Worm (Caenorhabditis elegans) whole organism, L3 larva: ENCODE measurements around the gene irld-4.

Source experiments
- R02D3.7 ChIP-seq: fragments of 150-350 bp; optimal IDR thresholded peaks from 2 replicates; lab custom pipeline; 2014; ENCODE audit warnings: missing biosample characterization, missing genetic modification characterization
- ZK546.5 ChIP-seq: sonication (generic microtip); optimal IDR thresholded peaks from 2 replicates; lab custom pipeline; 2017; ENCODE audit warnings: missing biosample characterization, missing genetic modification characterization
- aly-2 ChIP-seq: fragments of 150-350 bp; optimal IDR thresholded peaks from 2 replicates; lab custom pipeline; 2014; ENCODE audit warnings: missing biosample characterization, missing genetic modification characterization
- ama-1 ChIP-seq: fragments of 150-350 bp; optimal IDR thresholded peaks from 2 replicates; lab custom pipeline; 2018
- ceh-16 ChIP-seq: sonication (generic microtip); optimal IDR thresholded peaks from 2 replicates; lab custom pipeline; 2017; ENCODE audit warnings: missing biosample characterization, missing genetic modification characterization
- ceh-28 ChIP-seq: fragments of 150-350 bp; optimal IDR thresholded peaks from 2 replicates; lab custom pipeline; 2014; ENCODE audit warnings: missing biosample characterization, missing genetic modification reagents, missing genetic modification characterization
- ceh-82 ChIP-seq: fragments of 150-350 bp; optimal IDR thresholded peaks from 2 replicates; lab custom pipeline; 2014; ENCODE audit warnings: missing biosample characterization, missing genetic modification characterization
- ceh-9 ChIP-seq: sonication (generic microtip); optimal IDR thresholded peaks from 2 replicates; lab custom pipeline; 2018; ENCODE audit warnings: missing biosample characterization, missing genetic modification characterization
- daf-12 ChIP-seq: fragments of 150-350 bp; optimal IDR thresholded peaks from 2 replicates; lab custom pipeline; 2014; ENCODE audit warnings: missing biosample characterization, missing genetic modification reagents, missing genetic modification characterization
- egl-27 ChIP-seq: sonication (generic microtip); optimal IDR thresholded peaks from 4 replicates; lab custom pipeline; 2017; ENCODE audit warnings: missing biosample characterization, missing genetic modification reagents, missing genetic modification characterization
- egl-5 ChIP-seq: fragments of 150-350 bp; optimal IDR thresholded peaks from 2 replicates; lab custom pipeline; 2017; ENCODE audit warnings: missing biosample characterization, missing genetic modification reagents, missing genetic modification characterization, inconsistent platforms
- elt-1 ChIP-seq: fragments of 150-350 bp; optimal IDR thresholded peaks from 2 replicates; lab custom pipeline; 2014; ENCODE audit warnings: missing biosample characterization, missing genetic modification characterization
- elt-2 ChIP-seq: sonication (generic microtip); optimal IDR thresholded peaks from 2 replicates; lab custom pipeline; 2016; ENCODE audit warnings: missing genetic modification reagents, mild to moderate bottlenecking, missing genetic modification characterization, missing compliant biosample characterization
- elt-3 ChIP-seq, 3 experiments: fragments of 150-350 bp in 1 of 3; sonication (generic microtip) in 2 of 3; optimal IDR thresholded peaks; 2 replicates in 2 of 3; 4 replicates in 1 of 3; lab custom pipeline; 2014 to 2017; ENCODE audit warnings: missing biosample characterization in 3 of 3, missing genetic modification characterization in 3 of 3
- eor-1 ChIP-seq, 2 experiments: fragments of 150-350 bp; optimal IDR thresholded peaks; 2 replicates each; lab custom pipeline; 2014 to 2018; ENCODE audit warnings: missing biosample characterization in 2 of 2, missing genetic modification characterization in 2 of 2
- fkh-10 ChIP-seq: sonication (generic microtip); optimal IDR thresholded peaks from 2 replicates; lab custom pipeline; 2017; ENCODE audit warnings: missing biosample characterization, missing genetic modification reagents, missing genetic modification characterization
- fkh-2 ChIP-seq: fragments of 150-350 bp; optimal IDR thresholded peaks from 2 replicates; lab custom pipeline; 2014; ENCODE audit warnings: missing biosample characterization, missing genetic modification reagents, missing genetic modification characterization
- fos-1 ChIP-seq: fragments of 150-350 bp; optimal IDR thresholded peaks from 2 replicates; lab custom pipeline; 2014; ENCODE audit warnings: missing biosample characterization, missing genetic modification characterization
- hmg-11 ChIP-seq: sonication (generic microtip); optimal IDR thresholded peaks from 2 replicates; lab custom pipeline; 2016; ENCODE audit warnings: missing genetic modification characterization, missing compliant biosample characterization
- jun-1 ChIP-seq: fragments of 150-350 bp; optimal IDR thresholded peaks from 2 replicates; lab custom pipeline; 2014; ENCODE audit warnings: missing biosample characterization, missing genetic modification reagents, missing genetic modification characterization
- lin-15B ChIP-seq: fragments of 150-350 bp; optimal IDR thresholded peaks from 2 replicates; lab custom pipeline; 2014; ENCODE audit warnings: missing biosample characterization, missing genetic modification characterization
- lin-39 ChIP-seq: fragments of 150-350 bp; optimal IDR thresholded peaks from 2 replicates; lab custom pipeline; 2018; ENCODE audit warnings: missing biosample characterization, missing genetic modification reagents, missing genetic modification characterization
- lsy-12 ChIP-seq: sonication (generic microtip); optimal IDR thresholded peaks from 2 replicates; lab custom pipeline; 2016; ENCODE audit warnings: mild to moderate bottlenecking, missing genetic modification characterization, missing compliant biosample characterization
- mdl-1 ChIP-seq: fragments of 150-350 bp; optimal IDR thresholded peaks from 2 replicates; lab custom pipeline; 2014; ENCODE audit warnings: missing biosample characterization, missing genetic modification characterization
- mml-1 ChIP-seq: fragments of 150-350 bp; sonication (generic microtip); optimal IDR thresholded peaks from 3 replicates; lab custom pipeline; 2014; ENCODE audit warnings: missing biosample characterization, missing genetic modification characterization
- nfya-1 ChIP-seq: sonication (generic microtip); optimal IDR thresholded peaks from 2 replicates; lab custom pipeline; 2017; ENCODE audit warnings: missing genetic modification characterization, mild to moderate bottlenecking, missing compliant biosample characterization, antibody characterized with exemption, moderate library complexity; ENCODE audit not compliant: insufficient read depth
- nhr-11 ChIP-seq: fragments of 150-350 bp; optimal IDR thresholded peaks from 2 replicates; lab custom pipeline; 2014; ENCODE audit warnings: missing biosample characterization, missing genetic modification characterization
- nhr-12 ChIP-seq: fragments of 150-350 bp; optimal IDR thresholded peaks from 2 replicates; lab custom pipeline; 2014; ENCODE audit warnings: missing biosample characterization, missing genetic modification characterization
- nhr-23 ChIP-seq: fragments of 150-350 bp; optimal IDR thresholded peaks from 2 replicates; lab custom pipeline; 2014; ENCODE audit warnings: missing biosample characterization, missing genetic modification reagents, missing genetic modification characterization
- nhr-237 ChIP-seq: fragments of 150-350 bp; optimal IDR thresholded peaks from 2 replicates; lab custom pipeline; 2014; ENCODE audit warnings: missing biosample characterization, missing genetic modification characterization
- nhr-25 ChIP-seq: sonication (generic microtip); optimal IDR thresholded peaks from 2 replicates; lab custom pipeline; 2017; ENCODE audit warnings: missing biosample characterization, missing genetic modification characterization
- nhr-28 ChIP-seq: fragments of 150-350 bp; optimal IDR thresholded peaks from 2 replicates; lab custom pipeline; 2014; ENCODE audit warnings: missing biosample characterization, missing genetic modification characterization
- nhr-43 ChIP-seq: sonication (generic microtip); optimal IDR thresholded peaks from 2 replicates; lab custom pipeline; 2016; ENCODE audit warnings: mild to moderate bottlenecking, missing genetic modification characterization, missing compliant biosample characterization; ENCODE audit not compliant: poor library complexity, severe bottlenecking
- nhr-67 ChIP-seq: fragments of 150-350 bp; optimal IDR thresholded peaks from 2 replicates; lab custom pipeline; 2014; ENCODE audit warnings: missing biosample characterization, missing genetic modification characterization
- nhr-76 ChIP-seq: fragments of 150-350 bp; sonication (generic microtip); optimal IDR thresholded peaks from 5 replicates; lab custom pipeline; 2014; ENCODE audit warnings: missing biosample characterization, missing genetic modification characterization
- nhr-77 ChIP-seq: fragments of 150-350 bp; optimal IDR thresholded peaks from 2 replicates; lab custom pipeline; 2014; ENCODE audit warnings: missing biosample characterization, missing genetic modification characterization
- pha-4 ChIP-seq: fragments of 150-350 bp; optimal IDR thresholded peaks from 2 replicates; lab custom pipeline; 2014; ENCODE audit warnings: missing biosample characterization, missing genetic modification reagents, missing genetic modification characterization
- pqm-1 ChIP-seq: fragments of 150-350 bp; optimal IDR thresholded peaks from 2 replicates; lab custom pipeline; 2017; ENCODE audit warnings: missing biosample characterization, missing genetic modification characterization, inconsistent platforms
- sea-2 ChIP-seq: fragments of 150-350 bp; sonication (generic microtip); optimal IDR thresholded peaks from 4 replicates; lab custom pipeline; 2014; ENCODE audit warnings: missing biosample characterization, missing genetic modification reagents, missing genetic modification characterization
- skn-1 ChIP-seq: fragments of 150-350 bp; optimal IDR thresholded peaks from 2 replicates; lab custom pipeline; 2014; ENCODE audit warnings: missing biosample characterization, missing genetic modification characterization
- snpc-4 ChIP-seq: fragments of 150-350 bp; optimal IDR thresholded peaks from 2 replicates; lab custom pipeline; 2014; ENCODE audit warnings: missing biosample characterization, missing genetic modification characterization
- tbx-2 ChIP-seq: sonication (generic microtip); optimal IDR thresholded peaks from 2 replicates; lab custom pipeline; 2016; ENCODE audit warnings: mild to moderate bottlenecking, missing genetic modification characterization, missing compliant biosample characterization
- unc-39 ChIP-seq: sonication (generic microtip); optimal IDR thresholded peaks from 4 replicates; lab custom pipeline; 2017; ENCODE audit warnings: missing biosample characterization, missing genetic modification characterization
- unc-62 ChIP-seq: fragments of 150-350 bp; sonication (generic microtip); optimal IDR thresholded peaks from 4 replicates; lab custom pipeline; 2014; ENCODE audit warnings: missing biosample characterization, missing genetic modification reagents, missing genetic modification characterization
- zag-1 ChIP-seq: fragments of 150-350 bp; optimal IDR thresholded peaks from 2 replicates; lab custom pipeline; 2014; ENCODE audit warnings: missing biosample characterization, missing genetic modification characterization
- ztf-11 ChIP-seq: fragments of 150-350 bp; optimal IDR thresholded peaks from 2 replicates; lab custom pipeline; 2014; ENCODE audit warnings: missing biosample characterization, missing genetic modification characterization
- ztf-4 ChIP-seq: fragments of 150-350 bp; optimal IDR thresholded peaks from 2 replicates; lab custom pipeline; 2014; ENCODE audit warnings: missing biosample characterization, missing genetic modification characterization

The irld-4 gene

ce11 chrIV:14618551-14618950 is 14.3 kb upstream of the irld-4 start:
- no peak for TF ChIP-seq unc-39 (tag; lab: Kevin White, UChicago)
- peak; percentile 8 for TF ChIP-seq ama-1 (lab: Kevin White, UChicago)

ce11 chrIV:14620042-14620441 is 12.9 kb upstream of the irld-4 start:
- TF ChIP-seq daf-12 (tag; lab: Kevin White, UChicago) (no peak), ama-1 (lab: Kevin White, UChicago) (no peak), pha-4 (tag; lab: Kevin White, UChicago) (peak; percentile 2), elt-2 (tag; lab: Kevin White, UChicago) (peak; percentile 41), nhr-43 (tag; lab: Kevin White, UChicago) (no peak), fkh-10 (GFP tag; lab: Kevin White, UChicago) (no peak), nhr-12 (tag; lab: Kevin White, UChicago) (no peak), fos-1 (tag; lab: Kevin White, UChicago) (no peak), ceh-16 (tag; lab: Kevin White, UChicago) (no peak), ztf-11 (tag; lab: Kevin White, UChicago) (no peak), sea-2 (no peak), nhr-23 (tag; lab: Kevin White, UChicago) (no peak), R02D3.7 (tag; lab: Kevin White, UChicago) (no peak), ztf-4 (tag; lab: Kevin White, UChicago) (no peak)

- no peak for TF ChIP-seq nhr-23 (tag; lab: Kevin White, UChicago)
- TF ChIP-seq jun-1 (tag; lab: Kevin White, UChicago): no peak
- TF ChIP-seq daf-12 (tag; lab: Kevin White, UChicago): no peak
- TF ChIP-seq nhr-25: no peak
- no peak for TF ChIP-seq nhr-67 (tag; lab: Kevin White, UChicago)
- TF ChIP-seq egl-27 (tag; lab: Kevin White, UChicago): no peak
- TF ChIP-seq R02D3.7 (tag; lab: Kevin White, UChicago): no peak
- no peak for TF ChIP-seq zag-1 (tag; lab: Kevin White, UChicago)
- no peak for TF ChIP-seq unc-62 (GFP tag; lab: Kevin White, UChicago)
- TF ChIP-seq ceh-9: no peak
- no peak for TF ChIP-seq unc-39 (tag; lab: Kevin White, UChicago)
- no peak for TF ChIP-seq nhr-237 (tag; lab: Kevin White, UChicago)
- TF ChIP-seq mdl-1 (tag; lab: Kevin White, UChicago): peak; percentile 49
- no peak for TF ChIP-seq aly-2 (tag; lab: Kevin White, UChicago)
- no peak for TF ChIP-seq egl-5 (tag; lab: Kevin White, UChicago)
- TF ChIP-seq elt-2 (tag; lab: Kevin White, UChicago): no peak
- peak; percentile 57 for TF ChIP-seq skn-1
- no peak for TF ChIP-seq lsy-12 (tag; lab: Kevin White, UChicago)
- TF ChIP-seq elt-3 (tag; optimal IDR thresholded peaks at IDR 0.05; lab: Kevin White, UChicago): no peak
- TF ChIP-seq fkh-10 (GFP tag; lab: Kevin White, UChicago): no peak
- peak; percentile 38 for TF ChIP-seq lin-15B (tag; lab: Kevin White, UChicago)
- TF ChIP-seq ceh-28 (tag; lab: Kevin White, UChicago): no peak
- TF ChIP-seq sea-2: no peak
- peak; percentile 39 for TF ChIP-seq ztf-4 (tag; lab: Kevin White, UChicago)
- no peak for TF ChIP-seq ztf-11 (tag; lab: Kevin White, UChicago)
- no peak for TF ChIP-seq nhr-28
- TF ChIP-seq snpc-4: peak; percentile 62
- no peak for TF ChIP-seq nhr-77
- TF ChIP-seq eor-1 (tag; optimal IDR thresholded peaks at IDR 0.05; lab: Kevin White, UChicago): no peak
- TF ChIP-seq elt-1 (tag; lab: Kevin White, UChicago): no peak
- no peak for TF ChIP-seq nhr-76 (tag; lab: Kevin White, UChicago)
- TF ChIP-seq fkh-2 (tag; lab: Kevin White, UChicago): no peak
- TF ChIP-seq ceh-16 (tag; lab: Kevin White, UChicago): no peak
- no peak for TF ChIP-seq ZK546.5
- TF ChIP-seq lin-39: peak; percentile 54
- TF ChIP-seq ama-1 (lab: Kevin White, UChicago): peak; percentile 27
- no peak for TF ChIP-seq fos-1 (tag; lab: Kevin White, UChicago)
- TF ChIP-seq ceh-82: no peak
- peak; percentile 12 for TF ChIP-seq nhr-11 (tag; lab: Kevin White, UChicago)
- TF ChIP-seq hmg-11 (tag; lab: Kevin White, UChicago): peak; percentile 28
- peak; percentile 74 for TF ChIP-seq pqm-1
- TF ChIP-seq nhr-12 (tag; lab: Kevin White, UChicago): no peak
- no peak for TF ChIP-seq tbx-2
- peak; percentile 82 for TF ChIP-seq nfya-1
- TF ChIP-seq pha-4 (tag; lab: Kevin White, UChicago): peak; percentile 84
- no peak for TF ChIP-seq nhr-43 (tag; lab: Kevin White, UChicago)
- TF ChIP-seq mml-1 (tag; lab: Kevin White, UChicago): no peak
Observed at ce11 chrIV:14620543-14620942, 12.4 kb upstream of the irld-4 start.
